Worm (Caenorhabditis elegans): Measurements from ENCODE around the gene pgap-3.
"Not testable (repeated sequence)": the region's sequence is repeated elsewhere in the genome, so short reads cannot be mapped to it uniquely, and the experiment has no call there.

pgap-3 gene

ce11 chrV:6041375-6041774 is 6.3 kb downstream of the pgap-3 start, which contains the start of gene R01B10.2:
TSS of gene R01B10.2 (minus strand) at chrV:6041475.
- TF ChIP-seq nhr-2 (tag; optimal IDR thresholded peaks at IDR 0.05) (no peak), nhr-12 (tag; optimal IDR thresholded peaks at IDR 0.05) (no peak), unc-120 (tag; optimal IDR thresholded peaks at IDR 0.05; ENCODE audit: poor library complexity, severe bottlenecking) (no peak), sptf-1 (tag; optimal IDR thresholded peaks at IDR 0.05) (no peak), mep-1 (tag; optimal IDR thresholded peaks at IDR 0.05) (no peak), nhr-76 (tag; optimal IDR thresholded peaks at IDR 0.05) (no peak), sem-2 (GFP tag; optimal IDR thresholded peaks at IDR 0.05) (no peak), snpc-4 (tag; optimal IDR thresholded peaks at IDR 0.05) (no peak), lin-32 (GFP tag; optimal IDR thresholded peaks at IDR 0.05) (no peak), ceh-43 (GFP tag; optimal IDR thresholded peaks at IDR 0.05) (no peak), mls-2 (tag; optimal IDR thresholded peaks at IDR 0.05) (no peak), bed-3 (GFP tag; optimal IDR thresholded peaks at IDR 0.05) (no peak), blmp-1 (tag; optimal IDR thresholded peaks at IDR 0.05) (no peak), nhr-237 (tag; optimal IDR thresholded peaks at IDR 0.05) (no peak), M03D4.4 (tag; optimal IDR thresholded peaks at IDR 0.05) (no peak), ceh-39 (tag; optimal IDR thresholded peaks at IDR 0.05) (no peak), unc-39 (tag; optimal IDR thresholded peaks at IDR 0.05) (no peak), mab-5 (tag; optimal IDR thresholded peaks at IDR 0.05) (no peak), drap-1 (GFP tag; optimal IDR thresholded peaks at IDR 0.05) (no peak), flh-1 (GFP tag; optimal IDR thresholded peaks at IDR 0.05) (no peak)

ce11 chrV:6038405-6039151 is 9.1 kb downstream of the pgap-3 start, which contains the start of gene F29G9.1:
TSS of gene F29G9.1 (plus strand) at chrV:6039101.
- TF ChIP-seq nhr-2, mab-5, ceh-39 (tag; optimal IDR thresholded peaks at IDR 0.05): not testable (repeated sequence)

ce11 chrV:6036547-6036946 is 11.2 kb downstream of the pgap-3 start:
- TF ChIP-seq ceh-83 (GFP tag; optimal IDR thresholded peaks at IDR 0.05) (no peak), M03D4.4 (tag; optimal IDR thresholded peaks at IDR 0.05) (no peak), elt-1 (tag; optimal IDR thresholded peaks at IDR 0.05; ENCODE audit: borderline replicate concordance, insufficient read depth) (no peak), pha-4 (tag; optimal IDR thresholded peaks at IDR 0.05) (no peak), unc-120 (tag; optimal IDR thresholded peaks at IDR 0.05; ENCODE audit: poor library complexity, severe bottlenecking) (no peak), cnd-1 (tag; optimal IDR thresholded peaks at IDR 0.05) (no peak), sptf-1 (tag; optimal IDR thresholded peaks at IDR 0.05) (no peak), ceh-43 (GFP tag; optimal IDR thresholded peaks at IDR 0.05) (no peak), hlh-1 (tag; optimal IDR thresholded peaks at IDR 0.05) (no peak), nhr-12 (tag; optimal IDR thresholded peaks at IDR 0.05) (no peak), ztf-11 (tag; optimal IDR thresholded peaks at IDR 0.05) (no peak), ces-1 (GFP tag; optimal IDR thresholded peaks at IDR 0.05) (no peak), ceh-39 (tag; optimal IDR thresholded peaks at IDR 0.05) (no peak)

ce11 chrV:6034714-6035113 is 13.0 kb downstream of the pgap-3 start, which contains the start of gene dhs-17:
TSS of gene dhs-17 (minus strand) at chrV:6034814.
- TF ChIP-seq mls-2 (tag; optimal IDR thresholded peaks at IDR 0.05) (no peak), ceh-39 (tag; optimal IDR thresholded peaks at IDR 0.05) (no peak), cnd-1 (tag; optimal IDR thresholded peaks at IDR 0.05) (no peak), bed-3 (GFP tag; optimal IDR thresholded peaks at IDR 0.05) (no peak), unc-120 (tag; optimal IDR thresholded peaks at IDR 0.05; ENCODE audit: poor library complexity, severe bottlenecking) (no peak), nhr-12 (tag; optimal IDR thresholded peaks at IDR 0.05) (no peak), nhr-2 (tag; optimal IDR thresholded peaks at IDR 0.05) (no peak), ztf-11 (tag; optimal IDR thresholded peaks at IDR 0.05) (no peak)

ce11 chrV:6033512-6033911 is 14.2 kb downstream of the pgap-3 start:
- no peak for TF ChIP-seq ham-2 (GFP tag; optimal IDR thresholded peaks at IDR 0.05)
- no peak for TF ChIP-seq sptf-1 (tag; optimal IDR thresholded peaks at IDR 0.05)
- no peak for TF ChIP-seq lsy-2 (tag; optimal IDR thresholded peaks at IDR 0.05)
- no peak for TF ChIP-seq zip-8 (tag; optimal IDR thresholded peaks at IDR 0.05)
- TF ChIP-seq bed-3 (GFP tag; optimal IDR thresholded peaks at IDR 0.05) = no peak
- no peak for TF ChIP-seq nhr-237 (tag; optimal IDR thresholded peaks at IDR 0.05)
- TF ChIP-seq ces-1 (GFP tag; optimal IDR thresholded peaks at IDR 0.05) = peak; percentile 22
- no peak for TF ChIP-seq hlh-1 (tag; optimal IDR thresholded peaks at IDR 0.05)
